Fruit fly (Drosophila melanogaster) whole organism, adult: ENCODE results near the gene Sp1.

ENCODE experiments used
- CG11617 ChIP-seq: fragments of 200-800 bp; sonication (Bioruptor generic); optimal IDR thresholded peaks from 2 replicates; lab custom pipeline; 2017; ENCODE audit warnings: mild to moderate bottlenecking, missing biosample characterization, missing genetic modification reagents, missing genetic modification characterization
- CG12768 ChIP-seq: fragments of 200-800 bp; sonication (Bioruptor generic); optimal IDR thresholded peaks from 2 replicates; lab custom pipeline; 2017; ENCODE audit warnings: missing biosample characterization, missing genetic modification characterization, mild to moderate bottlenecking, moderate library complexity, missing genetic modification reagents
- CG14711 ChIP-seq: fragments of 200-800 bp; sonication (Bioruptor generic); optimal IDR thresholded peaks from 2 replicates; lab custom pipeline; 2018; ENCODE audit warnings: missing biosample characterization, mild to moderate bottlenecking, missing genetic modification characterization, moderate library complexity
- CG33017 ChIP-seq: fragments of 200-800 bp; sonication (Bioruptor generic); optimal IDR thresholded peaks from 2 replicates; lab custom pipeline; 2018; ENCODE audit warnings: missing biosample characterization, mild to moderate bottlenecking, missing genetic modification characterization, moderate library complexity
- CG7101 ChIP-seq: fragments of 200-800 bp; sonication (Bioruptor generic); optimal IDR thresholded peaks from 2 replicates; lab custom pipeline; 2018; ENCODE audit warnings: missing biosample characterization, mild to moderate bottlenecking, missing genetic modification characterization, moderate library complexity
- Clk ChIP-seq: fragments of 200-800 bp; sonication (Bioruptor generic); optimal IDR thresholded peaks from 2 replicates; lab custom pipeline; 2017; ENCODE audit warnings: missing biosample characterization, missing genetic modification characterization
- Mnt ChIP-seq: fragments of 200-800 bp; sonication (Bioruptor generic); optimal IDR thresholded peaks from 2 replicates; lab custom pipeline; 2016; ENCODE audit warnings: missing biosample characterization, mild to moderate bottlenecking, missing genetic modification characterization
- bab1 ChIP-seq: fragments of 200-800 bp; sonication (Bioruptor generic); optimal IDR thresholded peaks from 3 replicates; lab custom pipeline; 2019; ENCODE audit warnings: missing biosample characterization, mild to moderate bottlenecking, missing genetic modification characterization, moderate library complexity
- cic ChIP-seq: fragments of 200-800 bp; sonication (Bioruptor generic); optimal IDR thresholded peaks from 2 replicates; lab custom pipeline; 2017; ENCODE audit warnings: missing biosample characterization, mild to moderate bottlenecking, missing genetic modification characterization, moderate library complexity
- kay ChIP-seq: fragments of 200-800 bp; sonication (Bioruptor generic); peaks from one replicate; lab custom pipeline; 2016; ENCODE audit warnings: missing biosample characterization, missing genetic modification characterization, borderline replicate concordance
- toe ChIP-seq: fragments of 200-800 bp; sonication (Bioruptor generic); optimal IDR thresholded peaks from 2 replicates; lab custom pipeline; 2016; ENCODE audit warnings: missing biosample characterization, missing genetic modification characterization

- TF ChIP-seq CG11617 (GFP tag; lab: Kevin White, UChicago): no peak
- TF ChIP-seq cic (GFP tag; lab: Kevin White, UChicago): no peak
- no peak for TF ChIP-seq Clk (GFP tag; lab: Kevin White, UChicago)
- no peak for TF ChIP-seq CG7101 (tag; lab: Kevin White, UChicago)
- TF ChIP-seq CG33017 (tag; lab: Kevin White, UChicago): no peak
- no peak for TF ChIP-seq Mnt (GFP tag; lab: Kevin White, UChicago)
- no peak for TF ChIP-seq CG12768
- no peak for TF ChIP-seq bab1 (GFP tag; lab: Kevin White, UChicago)
- no peak for TF ChIP-seq kay
- no peak for TF ChIP-seq CG14711
- no peak for TF ChIP-seq toe
These were observed 22.0 kb downstream of the Sp1 start for dm6 chrX:9751443-9751842.
